Worm (Caenorhabditis elegans) whole organism, L1 larva: ENCODE measurements around the gene C29F7.1.

ENCODE experiments used
- C16A3.4 ChIP-seq: fragments of 150-350 bp; optimal IDR thresholded peaks from 2 replicates; lab custom pipeline; 2014; ENCODE audit warnings: missing biosample characterization, missing genetic modification characterization
- F16B12.6 ChIP-seq: fragments of 150-350 bp; optimal IDR thresholded peaks from 2 replicates; lab custom pipeline; 2014; ENCODE audit warnings: missing biosample characterization, missing genetic modification characterization
- Y116A8C.19 ChIP-seq: sonication (generic microtip); optimal IDR thresholded peaks from 2 replicates; lab custom pipeline; 2016; ENCODE audit warnings: missing compliant biosample characterization, missing genetic modification characterization, borderline replicate concordance
- aha-1 ChIP-seq: fragments of 150-350 bp; optimal IDR thresholded peaks from 2 replicates; lab custom pipeline; 2014; ENCODE audit warnings: missing biosample characterization, missing genetic modification characterization
- alr-1 ChIP-seq: fragments of 200-800 bp; sonication (Bioruptor generic); optimal IDR thresholded peaks from 2 replicates; lab custom pipeline; 2018; ENCODE audit warnings: borderline replicate concordance, mild to moderate bottlenecking, missing genetic modification characterization, missing compliant biosample characterization
- blmp-1 ChIP-seq: fragments of 150-350 bp; optimal IDR thresholded peaks from 2 replicates; lab custom pipeline; 2014; ENCODE audit warnings: missing biosample characterization, missing genetic modification characterization
- ceh-63 ChIP-seq: fragments of 200-800 bp; sonication (Bioruptor generic); optimal IDR thresholded peaks from 2 replicates; lab custom pipeline; 2018; ENCODE audit warnings: mild to moderate bottlenecking, missing genetic modification characterization, missing compliant biosample characterization
- ceh-88 ChIP-seq: fragments of 200-800 bp; sonication (Bioruptor generic); IDR thresholded peaks from 2 replicates; pipeline ENCODE4 v1.3.6; 2022; ENCODE audit warnings: missing genetic modification characterization, missing compliant biosample characterization
- dsc-1 ChIP-seq: sonication (generic microtip); optimal IDR thresholded peaks from 2 replicates; lab custom pipeline; 2016; ENCODE audit warnings: mild to moderate bottlenecking, missing genetic modification characterization, missing compliant biosample characterization
- efl-3 ChIP-seq: fragments of 200-800 bp; sonication (Bioruptor generic); optimal IDR thresholded peaks from 2 replicates; lab custom pipeline; 2018; ENCODE audit warnings: mild to moderate bottlenecking, missing genetic modification characterization, missing compliant biosample characterization
- egl-27 ChIP-seq, 2 experiments: fragments of 150-350 bp in 1 of 2; sonication (generic microtip); optimal IDR thresholded peaks; 3 replicates each; lab custom pipeline; 2017 to 2018; ENCODE audit warnings: missing biosample characterization in 2 of 2, missing genetic modification characterization in 2 of 2, missing genetic modification reagents in 2 of 2
- elt-3 ChIP-seq, 6 experiments: fragments of 150-350 bp in 1 of 6; sonication (generic microtip); optimal IDR thresholded peaks; 2 replicates each; lab custom pipeline; 2017 to 2018; ENCODE audit warnings: missing biosample characterization in 6 of 6, missing genetic modification characterization in 6 of 6, inconsistent platforms in 1 of 6
- ets-5 ChIP-seq: fragments of 200-800 bp; sonication (Bioruptor generic); IDR thresholded peaks from 2 replicates; pipeline ENCODE4 v1.3.6; 2022; ENCODE audit warnings: missing genetic modification characterization, missing compliant biosample characterization
- fkh-10 ChIP-seq: sonication (generic microtip); optimal IDR thresholded peaks from 2 replicates; lab custom pipeline; 2017; ENCODE audit warnings: missing biosample characterization, missing genetic modification reagents, missing genetic modification characterization
- fkh-4 ChIP-seq: sonication (generic microtip); optimal IDR thresholded peaks from 2 replicates; lab custom pipeline; 2016; ENCODE audit warnings: missing compliant biosample characterization, missing genetic modification characterization, borderline replicate concordance
- fos-1 ChIP-seq: fragments of 150-350 bp; optimal IDR thresholded peaks from 2 replicates; lab custom pipeline; 2014; ENCODE audit warnings: missing biosample characterization, missing genetic modification characterization
- grh-1 ChIP-seq: fragments of 200-800 bp; sonication (Bioruptor generic); IDR thresholded peaks from 2 replicates; pipeline ENCODE4 v1.3.6; 2022; ENCODE audit warnings: missing genetic modification reagents, missing genetic modification characterization, missing compliant biosample characterization
- hlh-4 ChIP-seq: sonication (generic microtip); optimal IDR thresholded peaks from 2 replicates; lab custom pipeline; 2016; ENCODE audit warnings: mild to moderate bottlenecking, missing genetic modification characterization, missing compliant biosample characterization
- hpl-2 ChIP-seq: fragments of 150-350 bp; optimal IDR thresholded peaks from 2 replicates; lab custom pipeline; 2014; ENCODE audit warnings: missing biosample characterization, missing genetic modification reagents, missing genetic modification characterization
- lin-13 ChIP-seq: fragments of 150-350 bp; optimal IDR thresholded peaks from 2 replicates; lab custom pipeline; 2014; ENCODE audit warnings: missing biosample characterization, missing genetic modification reagents, missing genetic modification characterization
- lin-14 ChIP-seq: fragments of 200-800 bp; sonication (Bioruptor generic); optimal IDR thresholded peaks from 2 replicates; lab custom pipeline; 2018; ENCODE audit warnings: mild to moderate bottlenecking, missing genetic modification characterization, moderate library complexity, missing compliant biosample characterization
- lin-15B ChIP-seq: fragments of 150-350 bp; sonication (generic microtip); optimal IDR thresholded peaks from 3 replicates; lab custom pipeline; 2014; ENCODE audit warnings: missing biosample characterization, missing genetic modification characterization
- lin-35 ChIP-seq, 2 experiments: fragments of 150-350 bp; optimal IDR thresholded peaks; 2 replicates each; lab custom pipeline; 2014; ENCODE audit warnings: missing biosample characterization in 2 of 2, missing genetic modification characterization in 2 of 2, missing genetic modification reagents in 2 of 2
- lin-39 ChIP-seq: fragments of 150-350 bp; optimal IDR thresholded peaks from 2 replicates; lab custom pipeline; 2014; ENCODE audit warnings: missing biosample characterization, missing genetic modification reagents, missing genetic modification characterization
- mab-9 ChIP-seq: fragments of 200-800 bp; sonication (Bioruptor generic); IDR thresholded peaks from 2 replicates; pipeline ENCODE4 v1.3.6; 2022; ENCODE audit warnings: missing genetic modification reagents, missing genetic modification characterization, missing compliant biosample characterization
- mep-1 ChIP-seq: fragments of 150-350 bp; optimal IDR thresholded peaks from 2 replicates; lab custom pipeline; 2014; ENCODE audit warnings: missing biosample characterization, missing genetic modification characterization
- nhr-12 ChIP-seq: sonication (generic microtip); optimal IDR thresholded peaks from 2 replicates; lab custom pipeline; 2017; ENCODE audit warnings: missing biosample characterization, missing genetic modification characterization
- nhr-19 ChIP-seq: fragments of 200-800 bp; sonication (Bioruptor generic); conservative IDR thresholded peaks from 2 replicates; pipeline ENCODE4 v1.3.6; 2022; ENCODE audit warnings: missing genetic modification characterization, missing compliant biosample characterization
- nhr-20 ChIP-seq: sonication (generic microtip); optimal IDR thresholded peaks from 2 replicates; lab custom pipeline; 2016; ENCODE audit warnings: mild to moderate bottlenecking, missing genetic modification characterization, missing compliant biosample characterization
- nhr-71 ChIP-seq: sonication (generic microtip); optimal IDR thresholded peaks from 2 replicates; lab custom pipeline; 2016; ENCODE audit warnings: mild to moderate bottlenecking, missing genetic modification characterization, moderate library complexity, missing compliant biosample characterization
- nhr-84 ChIP-seq: sonication (generic microtip); optimal IDR thresholded peaks from 2 replicates; lab custom pipeline; 2017; ENCODE audit warnings: missing biosample characterization, missing genetic modification characterization
- nhr-85 ChIP-seq: sonication (generic microtip); peaks from one replicate; lab custom pipeline; 2016; ENCODE audit warnings: missing genetic modification characterization, inconsistent platforms, missing compliant biosample characterization
- pag-3 ChIP-seq: sonication (generic microtip); optimal IDR thresholded peaks from 2 replicates; lab custom pipeline; 2017; ENCODE audit warnings: missing genetic modification characterization, mild to moderate bottlenecking, missing compliant biosample characterization, antibody characterized with exemption, borderline replicate concordance; ENCODE audit not compliant: insufficient read depth
- pax-3 ChIP-seq: fragments of 200-800 bp; sonication (Bioruptor generic); optimal IDR thresholded peaks from 2 replicates; lab custom pipeline; 2018; ENCODE audit warnings: mild to moderate bottlenecking, missing genetic modification characterization, moderate library complexity, missing compliant biosample characterization
- rnt-1 ChIP-seq: sonication (generic microtip); optimal IDR thresholded peaks from 2 replicates; lab custom pipeline; 2016; ENCODE audit warnings: mild to moderate bottlenecking, missing genetic modification characterization, moderate library complexity, missing compliant biosample characterization
- snpc-4 ChIP-seq: fragments of 150-350 bp; optimal IDR thresholded peaks from 2 replicates; lab custom pipeline; 2014; ENCODE audit warnings: missing biosample characterization, missing genetic modification characterization
- snu-23 ChIP-seq: sonication (generic microtip); optimal IDR thresholded peaks from 2 replicates; lab custom pipeline; 2016; ENCODE audit warnings: missing genetic modification characterization, missing compliant biosample characterization
- sox-4 ChIP-seq: sonication (generic microtip); optimal IDR thresholded peaks from 2 replicates; lab custom pipeline; 2016; ENCODE audit warnings: missing genetic modification characterization, missing compliant biosample characterization
- tbx-2 ChIP-seq: sonication (generic microtip); optimal IDR thresholded peaks from 2 replicates; lab custom pipeline; 2016; ENCODE audit warnings: missing genetic modification characterization, missing compliant biosample characterization
- tlp-1 ChIP-seq: fragments of 150-350 bp; optimal IDR thresholded peaks from 2 replicates; lab custom pipeline; 2014; ENCODE audit warnings: missing biosample characterization, missing genetic modification characterization
- unc-30 ChIP-seq: sonication (generic microtip); optimal IDR thresholded peaks from 2 replicates; lab custom pipeline; 2017; ENCODE audit warnings: missing biosample characterization, missing genetic modification characterization
- unc-86 ChIP-seq: sonication (generic microtip); optimal IDR thresholded peaks from 2 replicates; lab custom pipeline; 2016; ENCODE audit warnings: missing genetic modification characterization, missing compliant biosample characterization
- unc-98 ChIP-seq: fragments of 200-800 bp; sonication (Bioruptor generic); IDR thresholded peaks from 2 replicates; pipeline ENCODE4 v1.3.6; 2022; ENCODE audit warnings: missing genetic modification characterization, missing compliant biosample characterization
- xbp-1 ChIP-seq: sonication (generic microtip); optimal IDR thresholded peaks from 2 replicates; lab custom pipeline; 2016; ENCODE audit warnings: missing genetic modification characterization, missing compliant biosample characterization
- zip-4 ChIP-seq: fragments of 200-800 bp; sonication (Bioruptor generic); optimal IDR thresholded peaks from 2 replicates; lab custom pipeline; 2018; ENCODE audit warnings: mild to moderate bottlenecking, missing genetic modification characterization, moderate library complexity, missing compliant biosample characterization
- ztf-4 ChIP-seq: fragments of 150-350 bp; optimal IDR thresholded peaks from 2 replicates; lab custom pipeline; 2014; ENCODE audit warnings: missing biosample characterization, missing genetic modification characterization

Gene C29F7.1

DNA sequence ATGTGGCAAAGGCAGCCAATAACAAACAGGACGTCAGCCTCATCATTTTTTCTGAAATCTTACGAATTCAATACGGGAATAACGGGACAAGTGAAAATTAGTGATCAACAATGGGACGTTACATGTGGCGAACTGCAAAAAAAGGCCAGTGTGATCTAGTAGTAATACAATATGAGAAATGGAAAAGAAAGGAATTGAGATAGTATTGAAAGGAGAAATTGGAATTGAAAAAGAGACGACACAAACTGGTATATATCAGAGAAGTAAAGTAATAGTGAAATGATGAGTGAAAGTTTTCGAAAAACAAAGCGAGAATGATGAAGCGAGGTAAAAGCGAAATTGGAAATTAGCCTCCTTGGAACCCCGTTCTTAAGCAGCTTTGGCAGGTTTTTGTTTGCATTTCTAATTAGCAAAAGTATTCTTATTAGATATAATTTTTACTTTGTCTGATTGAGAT is 22.2 kb upstream of the C29F7.1 start, which contains the start of gene C49F8.3:
Gene C49F8.3 (minus strand): TSS at position 51 of the 457 bp plus-strand sequence.
- TF ChIP-seq ets-5 (GFP tag; lab: Robert Waterston, UW) (no peak), xbp-1 (no peak), lin-14 (peak; percentile 20), snpc-4 (tag; lab: Kevin White, UChicago) (no peak), nhr-71 (tag; lab: Kevin White, UChicago) (peak; percentile 21), fkh-4 (tag; lab: Kevin White, UChicago) (no peak), nhr-19 (no peak), lin-39 (tag; lab: Kevin White, UChicago) (no peak), ztf-4 (tag; lab: Kevin White, UChicago) (no peak), fkh-10 (no peak), fos-1 (tag; lab: Kevin White, UChicago) (no peak), blmp-1 (tag; lab: Kevin White, UChicago) (peak; percentile 87), ceh-63 (GFP tag; lab: Kevin White, UChicago) (no peak), tlp-1 (tag; lab: Kevin White, UChicago) (no peak), elt-3 (tag; optimal IDR thresholded peaks at IDR 0.05; lab: Kevin White, UChicago) (peak in 1 of 6 experiments; percentile 1), Y116A8C.19 (tag; lab: Kevin White, UChicago) (no peak), grh-1 (no peak), unc-30 (no peak), mep-1 (tag; lab: Kevin White, UChicago) (no peak), unc-98 (GFP tag; lab: Robert Waterston, UW) (no peak), nhr-84 (no peak), aha-1 (tag; lab: Kevin White, UChicago) (no peak), pag-3 (tag; lab: Kevin White, UChicago) (no peak), rnt-1 (tag; lab: Kevin White, UChicago) (no peak), lin-35 (GFP tag; optimal IDR thresholded peaks at IDR 0.05; lab: Kevin White, UChicago) (no peak), C16A3.4 (tag; lab: Kevin White, UChicago) (no peak), alr-1 (tag; lab: Kevin White, UChicago) (no peak), lin-15B (tag; lab: Kevin White, UChicago) (no peak), efl-3 (GFP tag; lab: Kevin White, UChicago) (no peak), zip-4 (GFP tag; lab: Kevin White, UChicago) (no peak), unc-86 (no peak), hpl-2 (no peak)

DNA sequence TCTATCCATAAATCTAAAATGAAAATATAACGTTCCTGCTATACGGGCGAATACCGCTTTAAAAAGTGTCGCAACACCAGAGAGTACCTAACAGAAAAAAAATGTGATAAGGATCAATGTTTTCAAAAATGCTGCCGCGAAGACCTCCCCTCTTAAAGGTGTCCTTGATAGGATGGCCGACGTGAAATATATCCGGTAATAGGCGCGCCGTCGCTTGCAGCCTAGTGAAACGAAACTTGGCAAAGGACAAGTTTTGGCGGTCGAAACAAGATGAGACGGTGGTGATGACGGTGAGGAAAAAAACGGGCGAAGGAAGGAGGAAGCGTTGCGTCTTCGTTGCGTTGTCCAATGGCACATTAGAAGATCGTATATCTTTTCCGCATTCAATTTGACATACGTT is 20.9 kb upstream of the C29F7.1 start:
- TF ChIP-seq pag-3 (tag; lab: Kevin White, UChicago): peak; percentile 38
- peak; percentile 67 for TF ChIP-seq blmp-1 (tag; lab: Kevin White, UChicago)
- TF ChIP-seq nhr-19: 0 out of 2 replicates have a peak, but pooled peaks have one; percentile 28
- no peak for TF ChIP-seq Y116A8C.19 (tag; lab: Kevin White, UChicago)
- TF ChIP-seq hlh-4 (tag; lab: Kevin White, UChicago): no peak
- no peak for TF ChIP-seq sox-4 (tag; lab: Kevin White, UChicago)
- TF ChIP-seq alr-1 (tag; lab: Kevin White, UChicago): no peak
- TF ChIP-seq lin-14: peak; percentile 77
- TF ChIP-seq ztf-4 (tag; lab: Kevin White, UChicago): no peak
- TF ChIP-seq zip-4 (GFP tag; lab: Kevin White, UChicago): no peak
- peak in 2 of 6 experiments; percentile 8 to 58 for TF ChIP-seq elt-3 (tag; optimal IDR thresholded peaks at IDR 0.05; lab: Kevin White, UChicago)
- TF ChIP-seq nhr-12 (tag; lab: Kevin White, UChicago): no peak
- TF ChIP-seq nhr-84: no peak
- peak; percentile 25; the same call in 1 of the 2 replicates for TF ChIP-seq grh-1
- no peak for TF ChIP-seq dsc-1 (tag; lab: Kevin White, UChicago)
- no peak for TF ChIP-seq ceh-88 (GFP tag; lab: Robert Waterston, UW)
- no peak for TF ChIP-seq egl-27 (tag; optimal IDR thresholded peaks at IDR 0.05; lab: Kevin White, UChicago)
- TF ChIP-seq efl-3 (GFP tag; lab: Kevin White, UChicago): no peak
- no peak for TF ChIP-seq F16B12.6 (tag; lab: Kevin White, UChicago)
- peak; percentile 43 for TF ChIP-seq nhr-20 (tag; lab: Kevin White, UChicago)
- TF ChIP-seq snu-23: peak; percentile 40
- no peak for TF ChIP-seq tbx-2 (tag; lab: Kevin White, UChicago)
- no peak for TF ChIP-seq lin-13 (GFP tag; lab: Kevin White, UChicago)
- TF ChIP-seq nhr-71 (tag; lab: Kevin White, UChicago): peak; percentile 22
- TF ChIP-seq mab-9: no peak
- TF ChIP-seq pax-3 (tag; lab: Kevin White, UChicago): no peak
- TF ChIP-seq fkh-4 (tag; lab: Kevin White, UChicago): no peak
- TF ChIP-seq rnt-1 (tag; lab: Kevin White, UChicago): no peak
- peak; percentile 7 for TF ChIP-seq mep-1 (tag; lab: Kevin White, UChicago)
- no peak for TF ChIP-seq xbp-1
- TF ChIP-seq C16A3.4 (tag; lab: Kevin White, UChicago): no peak
- TF ChIP-seq ceh-63 (GFP tag; lab: Kevin White, UChicago): no peak
- TF ChIP-seq nhr-85 (tag; lab: Kevin White, UChicago): peak; percentile 89
